Worm (Caenorhabditis elegans): Measurements from ENCODE around the gene ssp-35.

ssp-35 gene

DNA sequence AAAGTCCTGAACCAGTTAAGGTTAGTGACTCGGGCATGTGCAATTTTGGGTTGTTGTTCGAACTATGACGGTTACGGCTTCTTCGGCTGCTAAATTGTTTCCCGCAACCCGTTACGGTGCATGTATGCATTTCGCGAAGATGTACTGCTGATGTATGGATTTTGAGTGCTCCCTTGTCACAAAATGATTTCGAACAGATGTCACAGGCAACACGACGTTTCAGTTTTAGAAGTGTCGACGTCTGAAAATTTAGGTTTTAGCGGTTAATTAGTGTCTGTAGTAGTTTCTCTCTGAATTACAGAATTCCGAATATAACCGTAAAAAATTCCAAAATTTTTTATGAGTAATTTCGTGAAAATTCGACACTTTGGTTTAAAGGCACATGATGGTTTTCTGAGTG lies 12.1 kb upstream of the ssp-35 start:
- TF ChIP-seq aly-1 (tag; optimal IDR thresholded peaks at IDR 0.05) (no peak), ets-7 (tag; optimal IDR thresholded peaks at IDR 0.05) (no peak), scrt-1 (GFP tag; IDR thresholded peaks at IDR 0.05) (no peak), hmg-4 (GFP tag; optimal IDR thresholded peaks at IDR 0.05) (no peak), F13C5.2 (tag; optimal IDR thresholded peaks at IDR 0.05) (no peak)

DNA sequence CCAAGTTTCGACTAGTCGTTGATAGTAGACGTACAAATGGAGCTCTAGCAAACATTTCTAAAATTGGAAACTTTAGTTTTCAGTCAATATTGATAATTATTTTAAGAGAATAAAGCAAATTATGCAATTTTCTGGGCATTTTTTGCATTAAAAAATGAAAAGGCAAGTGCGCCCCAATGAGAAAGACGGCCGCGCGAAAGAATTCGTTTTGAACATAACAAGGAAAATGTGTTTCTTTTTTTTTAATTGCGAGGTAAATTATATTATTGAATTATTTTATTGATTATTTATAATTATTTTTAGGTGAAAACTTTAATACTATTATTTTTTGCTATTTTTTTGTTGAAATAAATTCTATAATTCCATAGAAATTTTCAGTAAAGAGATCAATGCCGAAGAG lies 7.9 kb upstream of the ssp-35 start, which contains the start of the genes tsfm-1 and capg-2:
tsfm-1 (minus strand) TSS at position 57 of the 400 bp plus-strand sequence.
capg-2 (plus strand) TSS at position 379 of the 400 bp plus-strand sequence.
- TF ChIP-seq ceh-13 (GFP tag; optimal IDR thresholded peaks at IDR 0.05): no peak
- TF ChIP-seq B0310.2 (tag; optimal IDR thresholded peaks at IDR 0.05): no peak
- TF ChIP-seq tbx-11 (GFP tag; IDR thresholded peaks at IDR 0.05): no peak
- no peak for TF ChIP-seq ama-1 (optimal IDR thresholded peaks at IDR 0.05)
- no peak for TF ChIP-seq tra-4 (tag; optimal IDR thresholded peaks at IDR 0.05)
- no peak for TF ChIP-seq F13C5.2 (tag; optimal IDR thresholded peaks at IDR 0.05)
- TF ChIP-seq scrt-1 (GFP tag; IDR thresholded peaks at IDR 0.05): no peak
- TF ChIP-seq ceh-36 (tag; optimal IDR thresholded peaks at IDR 0.05): no peak
- TF ChIP-seq aly-1 (tag; optimal IDR thresholded peaks at IDR 0.05): no peak

DNA sequence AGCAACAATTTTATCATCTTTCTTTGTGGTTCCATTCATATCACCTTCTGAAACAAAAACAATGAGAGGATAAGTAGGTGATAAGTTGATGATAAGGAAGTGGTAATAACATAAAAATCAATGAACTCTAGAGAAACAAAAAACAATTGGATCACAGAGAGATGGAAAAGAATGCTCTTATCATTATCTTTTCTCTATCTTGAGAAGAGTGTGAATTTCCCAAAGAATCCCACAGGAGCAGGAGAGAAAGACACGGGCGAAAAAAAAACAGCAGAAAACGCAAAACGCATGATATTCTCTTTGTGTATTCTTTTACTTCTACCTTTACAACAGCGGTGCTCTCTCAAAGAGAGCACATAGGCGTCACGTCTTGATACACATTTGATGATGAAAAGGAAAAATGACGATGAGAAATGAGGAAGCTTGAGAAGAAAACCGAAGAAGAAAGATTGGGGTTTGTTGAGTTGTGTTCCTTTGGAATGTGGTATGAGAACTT lies 5.7 kb upstream of the ssp-35 start, which contains the start of gene twk-24:
twk-24 (minus strand) TSS at position 51 of the 496 bp plus-strand sequence.
- TF ChIP-seq tbx-37 (GFP tag; conservative IDR thresholded peaks at IDR 0.05): no peak
- no peak for TF ChIP-seq sea-1 (GFP tag; conservative IDR thresholded peaks at IDR 0.05)
- TF ChIP-seq aly-1 (tag; optimal IDR thresholded peaks at IDR 0.05): no peak
- TF ChIP-seq tbx-11 (GFP tag; IDR thresholded peaks at IDR 0.05): no peak
- TF ChIP-seq F13C5.2 (tag; optimal IDR thresholded peaks at IDR 0.05): no peak
- no peak for TF ChIP-seq hnd-1 (tag; optimal IDR thresholded peaks at IDR 0.05)

DNA sequence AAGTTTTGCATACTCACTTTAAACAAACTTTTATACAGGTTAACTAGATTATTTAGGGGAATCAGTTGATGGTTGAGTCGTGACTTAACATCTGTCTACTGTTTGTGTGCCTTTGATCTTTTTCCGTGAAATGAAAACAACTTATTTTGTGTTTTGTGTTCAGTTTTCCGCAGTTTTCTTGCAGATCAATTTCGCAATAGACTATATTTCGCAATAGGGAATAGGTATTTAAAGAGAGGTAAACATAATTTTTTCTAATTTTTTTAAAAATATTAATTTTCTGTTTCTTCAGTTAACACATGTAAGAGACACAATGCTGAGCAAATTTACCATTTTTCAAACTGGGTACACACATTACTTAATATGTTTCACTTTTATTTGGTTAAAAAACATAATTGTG lies 2.2 kb downstream of the ssp-35 start, which contains the start of gene tbb-6:
tbb-6 (plus strand) TSS at position 155 of the 400 bp plus-strand sequence.
- TF ChIP-seq hmg-4 (GFP tag; optimal IDR thresholded peaks at IDR 0.05): no peak
- TF ChIP-seq tbx-11 (GFP tag; IDR thresholded peaks at IDR 0.05): no peak
- TF ChIP-seq sea-1 (GFP tag; conservative IDR thresholded peaks at IDR 0.05): no peak
- no peak for TF ChIP-seq hnd-1 (tag; optimal IDR thresholded peaks at IDR 0.05)
- no peak for TF ChIP-seq hmbx-1 (tag; optimal IDR thresholded peaks at IDR 0.05)
- TF ChIP-seq aly-1 (tag; optimal IDR thresholded peaks at IDR 0.05): no peak
- no peak for TF ChIP-seq tbx-37 (GFP tag; conservative IDR thresholded peaks at IDR 0.05)
- TF ChIP-seq tra-4 (tag; optimal IDR thresholded peaks at IDR 0.05): no peak
- TF ChIP-seq B0310.2 (tag; optimal IDR thresholded peaks at IDR 0.05): no peak
- TF ChIP-seq ama-1 (optimal IDR thresholded peaks at IDR 0.05): no peak
- TF ChIP-seq scrt-1 (GFP tag; IDR thresholded peaks at IDR 0.05): no peak
- no peak for TF ChIP-seq ceh-13 (GFP tag; optimal IDR thresholded peaks at IDR 0.05)
- no peak for TF ChIP-seq F13C5.2 (tag; optimal IDR thresholded peaks at IDR 0.05)
- TF ChIP-seq ceh-36 (tag; optimal IDR thresholded peaks at IDR 0.05): no peak
- TF ChIP-seq pes-1 (GFP tag; IDR thresholded peaks at IDR 0.05): no peak
- no peak for TF ChIP-seq flt-1 (GFP tag; IDR thresholded peaks at IDR 0.05)
- TF ChIP-seq ets-7 (tag; optimal IDR thresholded peaks at IDR 0.05): no peak

DNA sequence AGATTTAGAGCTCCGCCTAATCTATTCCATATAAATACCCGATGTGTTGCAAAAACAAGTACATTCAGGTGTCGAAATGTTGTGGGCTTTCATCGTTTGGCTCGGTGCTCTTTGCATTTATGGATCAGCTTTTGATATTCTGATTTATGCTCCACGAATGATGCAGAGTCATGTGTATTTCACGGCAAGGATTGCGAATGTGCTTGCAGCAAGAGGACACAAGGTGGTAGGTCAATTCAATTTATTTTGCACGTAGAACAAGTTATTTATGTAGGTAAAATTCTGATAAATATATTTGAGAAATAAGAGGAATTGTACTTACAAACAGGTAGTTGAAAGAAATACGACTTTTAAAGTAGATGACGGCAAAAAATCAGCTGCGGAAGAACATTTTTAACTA lies 4.7 kb downstream of the ssp-35 start, which contains the start of gene ugt-56:
ugt-56 (plus strand) TSS at position 61 of the 400 bp plus-strand sequence.
- no peak for TF ChIP-seq F13C5.2 (tag; optimal IDR thresholded peaks at IDR 0.05)
- TF ChIP-seq flt-1 (GFP tag; IDR thresholded peaks at IDR 0.05): no peak
- TF ChIP-seq aly-1 (tag; optimal IDR thresholded peaks at IDR 0.05): no peak
- TF ChIP-seq tbx-11 (GFP tag; IDR thresholded peaks at IDR 0.05): no peak
- no peak for TF ChIP-seq hnd-1 (tag; optimal IDR thresholded peaks at IDR 0.05)
- TF ChIP-seq tbx-37 (GFP tag; conservative IDR thresholded peaks at IDR 0.05): no peak
- TF ChIP-seq sea-1 (GFP tag; conservative IDR thresholded peaks at IDR 0.05): no peak
- no peak for TF ChIP-seq ets-7 (tag; optimal IDR thresholded peaks at IDR 0.05)
- no peak for TF ChIP-seq ceh-36 (tag; optimal IDR thresholded peaks at IDR 0.05)
- TF ChIP-seq hmg-4 (GFP tag; optimal IDR thresholded peaks at IDR 0.05): no peak
- TF ChIP-seq pes-1 (GFP tag; IDR thresholded peaks at IDR 0.05): no peak
- TF ChIP-seq ama-1 (optimal IDR thresholded peaks at IDR 0.05): no peak
- no peak for TF ChIP-seq hmbx-1 (tag; optimal IDR thresholded peaks at IDR 0.05)
- TF ChIP-seq scrt-1 (GFP tag; IDR thresholded peaks at IDR 0.05): no peak

DNA sequence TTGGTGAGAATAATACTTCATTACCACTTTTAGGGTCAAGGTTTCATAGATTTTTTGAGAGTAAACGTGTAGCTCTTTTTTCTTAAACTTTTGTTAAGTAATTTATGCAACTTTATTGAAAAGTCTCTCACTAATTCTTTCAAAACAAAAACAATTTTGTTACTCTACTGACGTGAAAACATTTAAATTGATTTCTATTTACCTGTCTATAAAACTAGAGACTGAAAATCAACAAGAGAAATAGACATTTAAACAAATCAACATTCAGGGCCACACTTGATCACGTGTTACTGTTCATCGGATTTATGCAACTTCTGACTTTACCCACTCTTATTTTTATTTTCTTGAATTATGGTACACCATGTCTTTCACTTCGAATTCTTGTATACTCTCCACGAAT lies 7.2 kb downstream of the ssp-35 start, which contains the start of gene ugt-55:
ugt-55 (plus strand) TSS at position 301 of the 400 bp plus-strand sequence.
- no peak for TF ChIP-seq tra-4 (tag; optimal IDR thresholded peaks at IDR 0.05)
- TF ChIP-seq pes-1 (GFP tag; IDR thresholded peaks at IDR 0.05): no peak
- no peak for TF ChIP-seq sea-1 (GFP tag; conservative IDR thresholded peaks at IDR 0.05)
- no peak for TF ChIP-seq hmg-4 (GFP tag; optimal IDR thresholded peaks at IDR 0.05)
- TF ChIP-seq B0310.2 (tag; optimal IDR thresholded peaks at IDR 0.05): no peak
- no peak for TF ChIP-seq scrt-1 (GFP tag; IDR thresholded peaks at IDR 0.05)
- no peak for TF ChIP-seq tbx-11 (GFP tag; IDR thresholded peaks at IDR 0.05)

DNA sequence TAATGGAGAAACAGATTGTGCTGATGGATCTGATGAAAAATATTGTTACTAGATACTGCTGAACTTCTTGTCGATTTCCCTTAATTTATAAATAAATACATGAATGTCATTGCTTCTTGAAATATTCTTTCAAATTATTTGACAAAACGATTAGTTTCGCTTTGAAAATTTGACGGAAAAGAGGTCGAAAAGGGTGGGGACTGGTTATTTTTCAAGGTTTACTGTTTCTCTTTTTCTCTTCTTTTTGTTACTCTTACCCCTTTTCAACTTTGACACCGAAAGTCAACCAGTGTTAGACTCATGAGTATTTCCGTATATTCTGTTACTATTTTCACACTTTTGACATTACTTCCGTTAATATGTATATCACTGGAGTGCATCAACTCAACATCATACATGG lies 8.3 kb downstream of the ssp-35 start, which contains the start of gene T04H1.12:
T04H1.12 (plus strand) TSS at position 301 of the 400 bp plus-strand sequence.
- TF ChIP-seq B0310.2 (tag; optimal IDR thresholded peaks at IDR 0.05): no peak
- TF ChIP-seq aly-1 (tag; optimal IDR thresholded peaks at IDR 0.05): no peak
- TF ChIP-seq ceh-13 (GFP tag; optimal IDR thresholded peaks at IDR 0.05): no peak
- TF ChIP-seq pes-1 (GFP tag; IDR thresholded peaks at IDR 0.05): no peak
- TF ChIP-seq hnd-1 (tag; optimal IDR thresholded peaks at IDR 0.05): no peak

DNA sequence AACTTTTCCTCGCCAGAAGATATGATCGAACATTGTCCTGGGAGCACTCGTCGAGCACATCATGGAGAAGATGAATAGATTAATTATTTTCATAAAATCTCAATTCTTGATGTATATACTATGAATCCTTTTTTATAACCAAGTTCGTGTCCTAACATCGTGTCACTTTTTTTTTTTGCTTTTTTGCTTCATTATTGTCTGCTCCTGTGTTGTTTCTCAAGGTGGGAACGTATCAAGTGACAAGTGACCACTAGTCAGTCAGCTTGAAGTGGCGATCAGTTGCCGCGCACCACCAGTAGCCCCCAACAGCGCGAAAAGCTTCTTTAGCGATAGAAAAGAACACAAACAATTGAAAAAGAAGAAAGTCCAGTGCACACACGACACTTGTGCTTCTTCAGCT lies 11.4 kb downstream of the ssp-35 start, which contains the start of gene lrx-1:
lrx-1 (plus strand) TSS at position 301 of the 400 bp plus-strand sequence.
- TF ChIP-seq flt-1 (GFP tag; IDR thresholded peaks at IDR 0.05) (no peak), tra-4 (tag; optimal IDR thresholded peaks at IDR 0.05) (no peak), pes-1 (GFP tag; IDR thresholded peaks at IDR 0.05) (no peak), scrt-1 (GFP tag; IDR thresholded peaks at IDR 0.05) (no peak), F13C5.2 (tag; optimal IDR thresholded peaks at IDR 0.05) (no peak), tbx-37 (GFP tag; conservative IDR thresholded peaks at IDR 0.05) (no peak), ceh-13 (GFP tag; optimal IDR thresholded peaks at IDR 0.05) (no peak), hnd-1 (tag; optimal IDR thresholded peaks at IDR 0.05) (no peak), B0310.2 (tag; optimal IDR thresholded peaks at IDR 0.05) (no peak), ama-1 (optimal IDR thresholded peaks at IDR 0.05) (no peak), hmg-4 (GFP tag; optimal IDR thresholded peaks at IDR 0.05) (no peak), ceh-36 (tag; optimal IDR thresholded peaks at IDR 0.05) (no peak), sea-1 (GFP tag; conservative IDR thresholded peaks at IDR 0.05) (no peak), aly-1 (tag; optimal IDR thresholded peaks at IDR 0.05) (no peak), hmbx-1 (tag; optimal IDR thresholded peaks at IDR 0.05) (no peak), tbx-11 (GFP tag; IDR thresholded peaks at IDR 0.05) (no peak), ets-7 (tag; optimal IDR thresholded peaks at IDR 0.05) (no peak)
